Fruit fly (Drosophila melanogaster): ENCODE results near the gene sNPF-R.

DNA sequence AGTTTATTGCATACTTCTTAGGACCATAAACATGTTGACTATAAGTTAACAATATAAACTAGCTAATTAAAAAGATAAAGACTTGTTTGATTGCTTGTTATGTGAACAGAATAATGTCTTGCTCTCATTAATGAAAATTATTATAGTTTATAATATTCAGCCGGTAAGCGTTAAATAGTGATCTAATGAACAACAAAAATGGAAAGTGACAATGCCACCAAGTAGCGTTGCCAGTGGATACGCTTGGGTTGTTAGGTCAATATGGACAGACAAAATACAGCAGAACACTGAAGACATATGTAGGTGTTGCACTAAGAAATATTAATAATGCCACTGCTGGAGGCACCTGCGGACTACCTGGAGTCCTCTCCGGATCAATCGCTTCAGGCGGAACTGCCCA is 17.0 kb upstream of the sNPF-R start, which contains the start of gene CG14185:
- TF ChIP-seq psq (optimal IDR thresholded peaks at IDR 0.05) (no peak), Sin3A (optimal IDR thresholded peaks at IDR 0.05) (no peak), h (optimal IDR thresholded peaks at IDR 0.05) (no peak)
